Worm (Caenorhabditis elegans) whole organism, midembryonic: ENCODE results near the gene M01H9.3.

ENCODE experiments used
- T22C8.4 ChIP-seq: fragments of 200-800 bp; sonication (Bioruptor generic); IDR thresholded peaks from 2 replicates; pipeline ENCODE4 v1.3.6; 2022; ENCODE audit warnings: missing genetic modification characterization, missing compliant biosample characterization
- cog-1 ChIP-seq: sonication (generic microtip); optimal IDR thresholded peaks from 2 replicates; lab custom pipeline; 2016; ENCODE audit warnings: missing genetic modification characterization, missing compliant biosample characterization
- flt-1 ChIP-seq: fragments of 200-800 bp; sonication (Bioruptor generic); IDR thresholded peaks from 2 replicates; pipeline ENCODE4 v1.3.6; 2022; ENCODE audit warnings: missing genetic modification characterization, missing compliant biosample characterization
- klf-2 ChIP-seq: fragments of 200-800 bp; sonication (Bioruptor generic); conservative IDR thresholded peaks from 2 replicates; pipeline ENCODE4 v1.3.6; 2022; ENCODE audit warnings: missing genetic modification reagents, missing genetic modification characterization, missing compliant biosample characterization
- med-1 ChIP-seq: sonication (generic microtip); optimal IDR thresholded peaks from 2 replicates; lab custom pipeline; 2017; ENCODE audit warnings: missing genetic modification characterization, mild to moderate bottlenecking, missing compliant biosample characterization, antibody characterized with exemption, missing genetic modification reagents; ENCODE audit not compliant: insufficient read depth
- ref-1 ChIP-seq: fragments of 200-800 bp; sonication (Bioruptor generic); conservative IDR thresholded peaks from 2 replicates; pipeline ENCODE4 v1.3.6; 2022; ENCODE audit warnings: missing genetic modification reagents, missing genetic modification characterization, missing compliant biosample characterization
- ztf-23 ChIP-seq: fragments of 200-800 bp; sonication (Bioruptor generic); IDR thresholded peaks from 2 replicates; pipeline ENCODE4 v1.3.6; 2022; ENCODE audit warnings: missing genetic modification reagents, missing genetic modification characterization, missing compliant biosample characterization
- ztf-29 ChIP-seq: fragments of 200-800 bp; sonication (Bioruptor generic); IDR thresholded peaks from 2 replicates; pipeline ENCODE4 v1.3.6; 2022; ENCODE audit warnings: missing genetic modification reagents, missing genetic modification characterization, missing compliant biosample characterization

DNA sequence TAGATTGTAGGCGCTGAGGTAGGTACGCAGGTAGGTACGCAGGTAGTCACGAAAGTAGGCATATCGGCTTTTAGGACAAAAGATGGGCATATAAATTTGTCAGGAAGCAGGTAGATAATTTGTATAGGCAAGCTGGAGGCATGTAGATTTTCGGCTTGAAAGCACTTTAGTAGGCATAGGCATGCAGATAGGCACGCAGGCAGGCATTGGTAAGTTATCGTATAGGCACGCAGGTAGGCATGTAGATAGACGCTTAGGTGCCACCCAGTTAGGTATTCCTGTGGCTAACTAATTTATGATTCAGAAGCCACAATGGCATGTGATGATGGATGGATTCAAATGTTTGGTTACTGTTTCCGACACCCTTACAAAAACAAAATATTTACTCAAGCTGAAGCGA is 53.8 kb downstream of the M01H9.3 start:
- TF ChIP-seq ref-1 (GFP tag; lab: Robert Waterston, UW) (no peak), cog-1 (tag; lab: Kevin White, UChicago) (no peak), T22C8.4 (no peak), med-1 (GFP tag; lab: Kevin White, UChicago) (no peak), flt-1 (no peak), ztf-29 (GFP tag; lab: Robert Waterston, UW) (no peak), klf-2 (GFP tag; lab: Robert Waterston, UW) (no peak), ztf-23 (GFP tag; lab: Robert Waterston, UW) (no peak)
